Worm (Caenorhabditis elegans): Measurements from ENCODE around the gene F32E10.8.

DNA sequence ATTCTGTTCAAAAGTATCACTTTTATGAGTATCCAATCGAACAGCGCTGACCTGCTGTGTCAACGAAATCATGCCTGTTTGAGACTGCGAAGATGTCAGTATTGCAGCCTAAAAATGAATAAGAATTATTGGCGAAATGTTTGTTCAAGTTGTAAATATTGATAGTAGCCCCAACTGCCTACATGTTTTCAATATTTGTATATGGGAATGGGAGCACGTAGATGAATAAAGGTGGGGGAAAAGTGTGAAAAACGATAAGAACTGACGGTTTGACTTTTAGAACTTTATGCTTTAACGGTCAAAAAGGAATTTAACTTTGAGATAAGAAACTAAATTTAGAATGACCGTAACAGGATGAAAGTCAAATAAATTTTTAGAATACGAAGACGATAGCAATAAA lies 47.1 kb upstream of the F32E10.8 start:
- TF ChIP-seq ceh-34 (tag; optimal IDR thresholded peaks at IDR 0.05) (no peak), elt-2 (tag; optimal IDR thresholded peaks at IDR 0.05) (no peak), hlh-30 (tag; optimal IDR thresholded peaks at IDR 0.05; ENCODE audit: insufficient read depth) (no peak), pqm-1 (tag; optimal IDR thresholded peaks at IDR 0.05) (no peak), fkh-10 (GFP tag; optimal IDR thresholded peaks at IDR 0.05) (no peak)

Data from whole organism, late embryonic.